Fruit fly (Drosophila melanogaster) Kc167 (cell line): ENCODE results near the gene nkt.

Experiments used
- h ChIP-seq: fragments of >200 bp; optimal IDR thresholded peaks from 3 replicates; lab custom pipeline; 2018; ENCODE audit warnings: missing external identifiers
- psq ChIP-seq: fragments of >200 bp; optimal IDR thresholded peaks from 2 replicates; lab custom pipeline; 2017; ENCODE audit warnings: missing external identifiers

DNA sequence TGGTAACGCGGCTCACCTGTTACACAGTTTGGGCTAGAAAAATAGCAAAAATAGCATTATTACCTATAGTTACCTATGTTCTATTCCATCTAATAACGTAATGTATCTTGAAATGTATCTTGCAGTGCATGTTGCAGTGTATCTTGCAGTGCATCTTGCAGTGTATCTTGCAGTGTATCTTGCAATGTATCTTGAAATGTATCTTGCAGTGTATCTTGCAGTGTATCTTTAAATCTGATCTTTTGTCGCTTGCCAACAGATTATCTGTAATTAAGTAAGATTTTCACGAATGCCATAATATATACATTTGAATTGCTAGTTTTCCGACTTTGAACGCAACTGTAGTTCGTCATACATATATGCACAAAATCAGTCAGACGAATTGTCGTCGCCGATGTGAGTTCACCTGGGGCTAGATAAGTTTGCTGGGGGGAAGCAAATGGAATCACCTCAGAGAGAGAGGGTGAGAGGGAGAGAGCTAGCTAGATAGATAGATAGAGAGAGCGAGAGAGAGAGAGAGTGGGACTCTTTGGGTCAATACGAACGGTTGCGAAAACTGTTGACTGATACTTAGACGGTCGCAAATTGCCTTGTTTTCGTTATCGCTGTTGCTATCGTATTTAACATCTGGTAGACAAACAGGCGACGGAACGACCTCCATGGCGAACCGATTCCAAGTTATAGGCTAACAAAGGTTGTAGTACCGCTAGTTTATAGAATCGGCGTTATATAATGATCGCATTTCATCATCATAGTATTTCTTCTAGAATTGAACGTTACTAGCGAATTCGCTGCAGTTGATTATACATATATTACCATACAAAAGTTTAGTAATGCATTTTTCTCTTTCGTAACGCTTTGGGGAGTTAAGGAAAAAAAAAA lies 41.5 kb downstream of the nkt start:
- TF ChIP-seq h (lab: Kevin White, UChicago) (no peak), psq (lab: Kevin White, UChicago) (no peak)
